Worm (Caenorhabditis elegans) whole organism, late embryonic: Measurements from ENCODE around the gene vha-18.

Source experiments
- C08G9.2 ChIP-seq: sonication (generic microtip); optimal IDR thresholded peaks from 2 replicates; lab custom pipeline; 2016; ENCODE audit warnings: mild to moderate bottlenecking, missing genetic modification characterization, moderate library complexity, missing compliant biosample characterization
- F13H6.1 ChIP-seq: sonication (generic microtip); optimal IDR thresholded peaks from 2 replicates; lab custom pipeline; 2016; ENCODE audit warnings: missing genetic modification characterization, missing compliant biosample characterization
- K09A11.1 ChIP-seq: sonication (generic microtip); optimal IDR thresholded peaks from 2 replicates; lab custom pipeline; 2017; ENCODE audit warnings: antibody characterized with exemption, mild to moderate bottlenecking, missing genetic modification characterization, missing compliant biosample characterization; ENCODE audit not compliant: insufficient read depth
- T23F11.4 ChIP-seq: fragments of 200-800 bp; sonication (Bioruptor generic); optimal IDR thresholded peaks from 2 replicates; lab custom pipeline; 2018; ENCODE audit warnings: mild to moderate bottlenecking, missing genetic modification characterization, missing compliant biosample characterization
- ahr-1 ChIP-seq: sonication (generic microtip); optimal IDR thresholded peaks from 2 replicates; lab custom pipeline; 2016; ENCODE audit warnings: missing genetic modification characterization, missing compliant biosample characterization
- ceh-22 ChIP-seq: sonication (generic microtip); optimal IDR thresholded peaks from 2 replicates; lab custom pipeline; 2017; ENCODE audit warnings: missing biosample characterization, missing genetic modification characterization
- ceh-30 ChIP-seq: fragments of 150-350 bp; optimal IDR thresholded peaks from 2 replicates; lab custom pipeline; 2014; ENCODE audit warnings: missing biosample characterization, missing genetic modification characterization
- ceh-45 ChIP-seq: fragments of 200-800 bp; sonication (Bioruptor generic); IDR thresholded peaks from 2 replicates; pipeline ENCODE4 v1.3.6; 2022; ENCODE audit warnings: missing genetic modification reagents, missing genetic modification characterization, missing compliant biosample characterization
- che-1 ChIP-seq: sonication (generic microtip); optimal IDR thresholded peaks from 2 replicates; lab custom pipeline; 2016; ENCODE audit warnings: mild to moderate bottlenecking, missing genetic modification characterization, missing compliant biosample characterization
- dve-1 ChIP-seq: sonication (generic microtip); optimal IDR thresholded peaks from 2 replicates; lab custom pipeline; 2017; ENCODE audit warnings: antibody characterized with exemption, mild to moderate bottlenecking, missing genetic modification characterization, missing compliant biosample characterization
- elt-2 ChIP-seq: sonication (generic microtip); optimal IDR thresholded peaks from 2 replicates; lab custom pipeline; 2016; ENCODE audit warnings: missing genetic modification reagents, missing genetic modification characterization, missing compliant biosample characterization
- eyg-1 ChIP-seq: sonication (generic microtip); optimal IDR thresholded peaks from 2 replicates; lab custom pipeline; 2016; ENCODE audit warnings: missing genotype, missing genetic modification characterization, missing compliant biosample characterization
- fax-1 ChIP-seq: sonication (generic microtip); optimal IDR thresholded peaks from 2 replicates; lab custom pipeline; 2016; ENCODE audit warnings: missing genotype, missing genetic modification characterization, missing compliant biosample characterization
- fkh-10 ChIP-seq: fragments of 150-350 bp; optimal IDR thresholded peaks from 2 replicates; lab custom pipeline; 2014; ENCODE audit warnings: missing biosample characterization, missing genetic modification reagents, missing genetic modification characterization
- fkh-6 ChIP-seq: sonication (generic microtip); optimal IDR thresholded peaks from 2 replicates; lab custom pipeline; 2016; ENCODE audit warnings: missing genetic modification characterization, missing compliant biosample characterization
- gmeb-2 ChIP-seq: sonication (generic microtip); optimal IDR thresholded peaks from 2 replicates; lab custom pipeline; 2016; ENCODE audit warnings: missing genetic modification characterization, inconsistent platforms, missing compliant biosample characterization
- hlh-13 ChIP-seq: fragments of 200-800 bp; sonication (Bioruptor generic); optimal IDR thresholded peaks from 2 replicates; lab custom pipeline; 2018; ENCODE audit warnings: mild to moderate bottlenecking, missing genetic modification characterization, missing compliant biosample characterization
- hlh-6 ChIP-seq: sonication (generic microtip); optimal IDR thresholded peaks from 2 replicates; lab custom pipeline; 2016; ENCODE audit warnings: missing genotype, missing genetic modification characterization, missing compliant biosample characterization
- hlh-8 ChIP-seq: sonication (generic microtip); optimal IDR thresholded peaks from 2 replicates; lab custom pipeline; 2016; ENCODE audit warnings: missing genotype, missing genetic modification characterization, missing compliant biosample characterization
- lin-11 ChIP-seq: fragments of 200-800 bp; sonication (Bioruptor generic); optimal IDR thresholded peaks from 2 replicates; lab custom pipeline; 2018; ENCODE audit warnings: mild to moderate bottlenecking, missing genetic modification characterization, missing compliant biosample characterization
- madf-2 ChIP-seq: sonication (generic microtip); optimal IDR thresholded peaks from 2 replicates; lab custom pipeline; 2017; ENCODE audit warnings: missing genetic modification characterization, missing compliant biosample characterization
- nfya-1 ChIP-seq: sonication (generic microtip); optimal IDR thresholded peaks from 2 replicates; lab custom pipeline; 2017; ENCODE audit warnings: missing genetic modification characterization, mild to moderate bottlenecking, missing compliant biosample characterization, antibody characterized with exemption, moderate library complexity
- nhr-11 ChIP-seq: fragments of 150-350 bp; optimal IDR thresholded peaks from 2 replicates; lab custom pipeline; 2014; ENCODE audit warnings: missing biosample characterization, missing genetic modification characterization
- npax-4 ChIP-seq: sonication (generic microtip); optimal IDR thresholded peaks from 2 replicates; lab custom pipeline; 2016; ENCODE audit warnings: missing genetic modification characterization, missing compliant biosample characterization
- pax-1 ChIP-seq: fragments of 150-350 bp; optimal IDR thresholded peaks from 2 replicates; lab custom pipeline; 2014; ENCODE audit warnings: missing biosample characterization, missing genetic modification characterization
- pha-4 ChIP-seq: fragments of 150-350 bp; optimal IDR thresholded peaks from 2 replicates; lab custom pipeline; 2018; ENCODE audit warnings: missing biosample characterization, missing genetic modification reagents, missing genetic modification characterization
- pros-1 ChIP-seq: fragments of 150-350 bp; optimal IDR thresholded peaks from 2 replicates; lab custom pipeline; 2014; ENCODE audit warnings: missing biosample characterization, missing genetic modification reagents, missing genetic modification characterization
- rnt-1 ChIP-seq: sonication (generic microtip); optimal IDR thresholded peaks from 2 replicates; lab custom pipeline; 2016; ENCODE audit warnings: missing genetic modification characterization, missing compliant biosample characterization
- sox-2 ChIP-seq: fragments of 200-800 bp; sonication (Bioruptor generic); IDR thresholded peaks from 2 replicates; pipeline ENCODE4 v1.3.6; 2022; ENCODE audit warnings: missing genetic modification reagents, missing genetic modification characterization, missing compliant biosample characterization
- sox-4 ChIP-seq: sonication (generic microtip); optimal IDR thresholded peaks from 2 replicates; lab custom pipeline; 2017; ENCODE audit warnings: mild to moderate bottlenecking, missing genetic modification characterization, inconsistent platforms, missing compliant biosample characterization
- tbx-2 ChIP-seq: sonication (generic microtip); optimal IDR thresholded peaks from 2 replicates; lab custom pipeline; 2016; ENCODE audit warnings: missing genetic modification characterization, missing compliant biosample characterization
- ttx-3 ChIP-seq: sonication (generic microtip); optimal IDR thresholded peaks from 2 replicates; lab custom pipeline; 2016; ENCODE audit warnings: missing genetic modification reagents, missing genetic modification characterization, missing compliant biosample characterization
- unc-42 ChIP-seq: sonication (generic microtip); optimal IDR thresholded peaks from 2 replicates; lab custom pipeline; 2016; ENCODE audit warnings: missing genotype, missing genetic modification characterization, missing compliant biosample characterization
- unc-55 ChIP-seq: sonication (generic microtip); optimal IDR thresholded peaks from 2 replicates; lab custom pipeline; 2017; ENCODE audit warnings: missing biosample characterization, missing genetic modification reagents, missing genetic modification characterization
- zip-5 ChIP-seq: sonication (generic microtip); optimal IDR thresholded peaks from 2 replicates; lab custom pipeline; 2016; ENCODE audit warnings: missing genetic modification characterization, missing compliant biosample characterization

vha-18 gene

DNA sequence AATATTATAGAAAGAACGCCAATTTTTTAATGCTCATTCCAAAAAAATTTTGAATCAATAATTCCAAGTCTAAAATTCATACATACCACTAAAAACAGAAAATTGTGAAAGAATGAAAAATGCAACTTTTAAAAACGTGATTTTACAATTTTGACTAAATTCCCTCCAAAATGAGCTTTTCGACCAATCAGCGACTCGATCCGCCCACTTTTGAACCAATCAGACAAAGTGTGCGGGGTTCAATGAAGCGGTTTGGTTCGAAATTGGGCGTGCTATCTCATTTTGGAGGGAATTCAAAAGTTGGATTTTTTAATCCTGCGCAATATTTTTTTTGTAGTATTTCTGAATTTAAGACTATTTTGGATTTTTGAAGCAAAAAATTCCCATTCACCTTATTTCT lies 4.0 kb upstream of the vha-18 start:
- no peak for TF ChIP-seq unc-55 (GFP tag; lab: Kevin White, UChicago)
- TF ChIP-seq madf-2 (tag; lab: Kevin White, UChicago), result no peak
- TF ChIP-seq T23F11.4 (GFP tag; lab: Kevin White, UChicago), result no peak
- TF ChIP-seq nfya-1 (tag; lab: Kevin White, UChicago), result peak; percentile 54
- no peak for TF ChIP-seq rnt-1 (tag; lab: Kevin White, UChicago)
- no peak for TF ChIP-seq eyg-1 (tag; lab: Kevin White, UChicago)

DNA sequence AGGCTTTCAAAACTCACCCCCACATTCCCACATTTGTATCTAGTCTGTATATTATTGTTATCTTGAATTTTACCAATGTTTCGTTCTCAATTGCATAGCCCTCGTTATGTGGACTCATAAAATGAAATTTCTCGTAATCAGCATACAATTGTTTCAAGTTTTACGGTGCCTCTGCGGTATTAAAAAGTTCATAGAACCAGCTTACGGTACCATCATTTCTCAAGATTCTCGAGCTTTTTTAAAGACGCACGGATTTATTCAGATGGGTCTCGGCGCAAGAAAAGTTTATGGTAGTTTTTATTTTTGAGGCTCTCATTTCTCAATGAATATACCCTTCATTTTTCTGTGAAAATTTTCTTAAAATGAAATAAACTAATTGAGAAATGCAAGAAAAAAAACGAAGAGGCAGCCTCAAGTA lies 1.8 kb upstream of the vha-18 start:
- TF ChIP-seq hlh-8 (tag; lab: Kevin White, UChicago) (no peak), fkh-6 (tag; lab: Kevin White, UChicago) (no peak), gmeb-2 (no peak), zip-5 (tag; lab: Kevin White, UChicago) (no peak), ahr-1 (no peak), ceh-45 (no peak), nhr-11 (tag; lab: Kevin White, UChicago) (no peak), ceh-22 (tag; lab: Kevin White, UChicago) (no peak), sox-4 (tag; lab: Kevin White, UChicago) (no peak), T23F11.4 (GFP tag; lab: Kevin White, UChicago) (no peak), C08G9.2 (tag; lab: Kevin White, UChicago) (no peak)

DNA sequence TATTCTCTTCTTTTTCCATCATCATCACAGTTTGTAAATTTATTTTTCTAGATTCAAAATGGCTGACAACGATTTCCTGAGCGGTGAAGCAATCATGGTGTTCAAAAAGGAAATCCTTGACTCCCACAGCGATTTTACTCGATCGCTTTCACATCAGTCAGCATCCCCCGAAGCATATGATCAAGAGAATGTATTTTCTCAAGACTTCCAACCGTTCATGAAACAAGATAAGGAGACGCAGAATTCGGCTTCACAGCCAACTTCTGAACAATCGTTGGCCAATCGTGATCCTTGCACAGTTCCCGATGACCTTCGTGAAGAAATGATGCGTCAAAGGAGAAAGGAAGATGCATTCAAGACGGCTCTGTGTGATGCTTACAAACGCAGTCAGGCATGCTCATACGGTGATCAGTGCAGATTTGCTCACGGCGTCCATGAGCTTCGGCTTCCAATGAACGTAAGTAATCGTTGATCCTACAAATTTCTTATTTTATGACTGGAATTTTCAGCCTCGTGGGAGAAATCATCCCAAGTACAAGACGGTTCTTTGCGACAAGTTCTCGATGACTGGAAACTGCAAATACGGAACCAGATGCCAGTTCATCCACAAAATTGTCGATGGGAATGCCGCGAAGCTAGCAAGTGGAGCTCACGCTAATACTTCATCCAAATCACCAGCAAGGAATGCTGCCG lies 900 bp upstream of the vha-18 start, which contains the start of gene pos-1:
pos-1 (plus strand) TSS at position 51 of the 693 bp plus-strand sequence.
- TF ChIP-seq ceh-30 (no peak), unc-42 (no peak), gmeb-2 (no peak), pros-1 (tag; lab: Kevin White, UChicago) (no peak), sox-4 (tag; lab: Kevin White, UChicago) (no peak), sox-2 (GFP tag; lab: Robert Waterston, UW) (no peak), K09A11.1 (no peak), F13H6.1 (tag; lab: Kevin White, UChicago) (no peak), che-1 (no peak), pax-1 (no peak), fax-1 (tag; lab: Kevin White, UChicago) (no peak), npax-4 (no peak), ahr-1 (no peak), lin-11 (tag; lab: Kevin White, UChicago) (no peak), hlh-6 (no peak), elt-2 (tag; lab: Kevin White, UChicago) (no peak), pha-4 (no peak), tbx-2 (tag; lab: Kevin White, UChicago) (no peak)

ce11 chrV:8410406-8410805 lies 2.9 kb downstream of the vha-18 start, which contains the start of gene F52E1.2:
F52E1.2 (plus strand) TSS chrV:8410595.
- TF ChIP-seq fkh-10 (no peak), ttx-3 (tag; lab: Kevin White, UChicago) (no peak)

DNA sequence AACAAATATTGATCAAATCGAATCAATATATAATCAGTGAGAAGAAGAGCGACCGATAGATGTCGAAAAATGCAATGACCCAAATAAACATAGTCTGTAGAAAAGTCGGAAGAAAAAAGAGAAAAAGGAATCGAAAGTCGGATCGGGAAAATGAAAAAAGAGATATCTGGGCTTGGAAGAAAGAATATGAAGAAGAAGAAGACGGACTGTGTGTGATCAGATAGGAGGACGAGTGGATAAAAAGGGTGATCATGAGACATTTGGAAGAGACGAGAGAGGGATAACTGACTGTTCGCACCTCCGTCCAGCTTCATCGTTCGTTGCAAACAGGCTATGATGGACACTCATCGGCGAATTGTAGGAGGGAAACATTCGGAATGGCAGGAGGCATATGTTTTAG lies 3.7 kb downstream of the vha-18 start:
- TF ChIP-seq hlh-13 (GFP tag; lab: Kevin White, UChicago) (no peak), dve-1 (tag; lab: Kevin White, UChicago) (no peak)
